Worm (Caenorhabditis elegans): Measurements from ENCODE around the gene fipr-10.
A peak's percentile ranks its signal among the peaks of the same experiment; 100 is the strongest.

Gene fipr-10

DNA sequence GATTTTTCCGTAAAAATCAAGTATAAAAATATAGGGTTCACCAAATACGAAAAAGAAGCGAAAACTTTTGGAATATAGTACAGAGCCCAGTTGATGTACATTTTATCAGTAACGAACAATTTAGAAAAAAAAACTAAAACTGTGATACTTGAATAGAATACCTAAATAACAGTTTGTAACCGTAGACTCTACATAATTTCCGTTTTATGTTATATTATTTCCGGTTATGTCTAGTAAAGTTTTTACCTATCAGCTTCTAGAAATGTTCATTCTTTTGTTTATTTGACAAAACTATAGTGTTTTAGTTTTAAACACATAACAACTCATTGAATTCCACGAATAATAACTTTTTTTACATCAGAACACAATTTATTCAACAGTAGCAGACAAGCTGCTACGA is 23.5 kb downstream of the fipr-10 start, which contains the start of gene srj-33:
srj-33 (minus strand) TSS at position 101 of the 400 bp plus-strand sequence.
- TF ChIP-seq elt-1 (tag; optimal IDR thresholded peaks at IDR 0.05) (no peak), R02D3.7 (tag; optimal IDR thresholded peaks at IDR 0.05) (no peak), nhr-25 (tag; optimal IDR thresholded peaks at IDR 0.05) (no peak), zag-1 (tag; optimal IDR thresholded peaks at IDR 0.05) (no peak), lin-39 (tag; optimal IDR thresholded peaks at IDR 0.05) (no peak), daf-12 (tag; optimal IDR thresholded peaks at IDR 0.05) (no peak), ceh-28 (tag; optimal IDR thresholded peaks at IDR 0.05) (no peak), eor-1 (tag; optimal IDR thresholded peaks at IDR 0.05) (no peak), ceh-82 (tag; optimal IDR thresholded peaks at IDR 0.05) (no peak), tbx-2 (tag; optimal IDR thresholded peaks at IDR 0.05) (no peak), sea-2 (GFP tag; optimal IDR thresholded peaks at IDR 0.05) (no peak), ZK546.5 (tag; optimal IDR thresholded peaks at IDR 0.05) (no peak), ztf-4 (tag; optimal IDR thresholded peaks at IDR 0.05) (no peak), aly-2 (tag; optimal IDR thresholded peaks at IDR 0.05) (no peak), elt-2 (tag; optimal IDR thresholded peaks at IDR 0.05) (no peak)

DNA sequence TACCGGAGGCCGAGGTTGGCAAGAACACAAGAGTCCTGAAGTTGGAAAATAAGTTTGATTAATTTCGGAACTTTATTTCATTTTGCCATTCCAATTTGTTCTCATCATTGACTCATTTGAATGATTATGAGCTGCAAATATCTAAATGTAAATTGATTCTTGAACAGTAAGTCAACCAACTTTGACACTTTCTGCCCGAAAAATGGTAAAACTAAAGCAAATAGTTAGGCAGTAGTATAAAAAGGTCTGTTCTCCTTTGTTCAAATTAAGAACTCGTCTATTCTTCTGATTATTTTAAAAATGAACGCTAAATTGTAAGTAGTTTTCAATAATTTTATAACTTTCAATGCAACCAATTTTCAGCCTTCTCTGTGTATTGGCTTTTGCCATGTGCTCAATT is 29.1 kb downstream of the fipr-10 start, which contains the start of gene fipr-12:
fipr-12 (plus strand) TSS at position 301 of the 400 bp plus-strand sequence.
- no peak for TF ChIP-seq skn-1 (tag; optimal IDR thresholded peaks at IDR 0.05)
- TF ChIP-seq ama-1 (optimal IDR thresholded peaks at IDR 0.05), result no peak
- TF ChIP-seq sea-2 (GFP tag; optimal IDR thresholded peaks at IDR 0.05), result no peak
- no peak for TF ChIP-seq nhr-77 (tag; optimal IDR thresholded peaks at IDR 0.05)
- no peak for TF ChIP-seq nhr-43 (tag; optimal IDR thresholded peaks at IDR 0.05; ENCODE audit: poor library complexity, severe bottlenecking)

DNA sequence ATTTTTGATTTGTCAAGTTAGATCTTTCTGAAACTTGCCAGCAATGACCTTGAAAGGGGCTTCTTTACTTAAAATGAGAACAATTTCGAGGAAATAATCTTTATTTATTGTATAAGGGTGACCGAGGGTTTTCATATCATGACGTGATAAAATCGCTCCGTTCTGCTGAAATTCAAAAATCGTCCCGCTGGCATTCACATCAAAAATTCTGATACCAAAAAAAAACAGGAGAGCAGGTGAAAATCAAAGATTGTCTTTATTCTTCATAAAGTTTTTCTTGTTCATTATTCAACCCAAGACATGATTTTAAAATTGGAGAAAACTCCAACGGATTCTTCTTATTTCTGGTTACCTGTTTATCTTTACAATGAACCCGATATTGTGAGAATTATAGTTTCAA is 30.1 kb downstream of the fipr-10 start, which contains the start of gene sre-28:
sre-28 (plus strand) TSS at position 301 of the 400 bp plus-strand sequence.
- TF ChIP-seq nhr-23 (tag; optimal IDR thresholded peaks at IDR 0.05) (no peak), elt-2 (tag; optimal IDR thresholded peaks at IDR 0.05) (no peak), unc-39 (tag; optimal IDR thresholded peaks at IDR 0.05) (no peak)

DNA sequence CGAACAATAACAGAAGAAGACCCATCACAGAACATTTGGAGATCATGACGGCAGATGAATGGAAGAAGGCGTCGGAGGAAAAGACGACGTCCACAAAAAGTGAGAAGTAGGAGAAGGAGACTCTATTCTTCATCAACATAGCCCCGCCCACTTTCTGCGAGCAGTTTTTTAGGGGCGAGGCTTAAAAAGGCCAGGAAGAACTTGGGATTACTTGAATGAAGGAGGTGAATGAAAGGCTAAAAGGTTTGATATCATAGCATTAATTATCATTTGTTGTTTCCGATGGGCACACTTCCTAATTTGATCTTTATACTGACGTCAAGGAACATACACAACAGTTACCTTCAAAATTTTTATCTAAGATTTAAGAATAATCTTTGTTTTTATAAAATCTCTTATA is 34.9 kb downstream of the fipr-10 start, which contains the start of gene nlp-58:
nlp-58 (minus strand) TSS at position 101 of the 400 bp plus-strand sequence.
- TF ChIP-seq mml-1 (tag; optimal IDR thresholded peaks at IDR 0.05) (no peak), elt-3 (tag; optimal IDR thresholded peaks at IDR 0.05) (no peak), nhr-28 (tag; optimal IDR thresholded peaks at IDR 0.05) (no peak)

DNA sequence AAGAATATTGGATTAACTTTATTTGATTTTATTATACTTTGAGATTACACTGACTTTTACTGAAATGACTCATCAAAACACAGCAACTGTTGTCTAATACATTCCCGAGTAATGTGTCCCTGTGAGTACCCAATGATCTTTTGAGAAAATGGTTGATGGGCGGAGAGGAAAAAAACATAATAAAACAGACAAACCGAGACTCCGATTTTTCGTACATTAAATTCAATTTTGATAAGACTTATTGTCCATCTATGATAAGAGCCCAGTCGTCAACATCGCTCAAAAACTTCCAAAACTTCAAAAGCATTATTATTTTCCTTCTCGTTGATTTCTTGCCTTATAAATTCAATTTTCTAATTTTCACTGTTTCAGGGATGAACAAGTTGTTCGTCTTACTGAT is 36.9 kb downstream of the fipr-10 start, which contains the start of gene ttr-46:
ttr-46 (plus strand) TSS at position 373 of the 400 bp plus-strand sequence.
- no peak for TF ChIP-seq aly-2 (tag; optimal IDR thresholded peaks at IDR 0.05)
- no peak for TF ChIP-seq lin-15B (tag; optimal IDR thresholded peaks at IDR 0.05)
- TF ChIP-seq pqm-1 (tag; optimal IDR thresholded peaks at IDR 0.05), result peak; percentile 65
- TF ChIP-seq elt-2 (tag; optimal IDR thresholded peaks at IDR 0.05), result peak; percentile 68

DNA sequence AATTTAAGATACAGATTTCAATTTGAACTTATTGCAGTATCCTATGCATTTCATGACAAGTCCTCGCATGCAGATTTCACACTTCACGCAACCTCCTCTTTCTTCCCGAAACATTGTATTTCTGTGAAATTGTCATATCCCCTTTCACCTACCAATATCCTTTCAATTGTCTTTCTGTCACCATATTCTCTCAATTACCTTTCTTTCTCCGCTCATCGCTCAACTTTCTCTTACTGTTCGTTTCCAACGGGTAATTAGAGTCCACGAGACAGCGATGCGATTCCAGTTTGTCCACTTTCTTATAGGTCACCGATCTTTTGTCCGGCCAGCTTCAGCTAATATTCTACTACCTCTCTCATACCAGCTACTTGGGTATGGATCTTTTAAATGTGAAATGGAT is 38.4 kb downstream of the fipr-10 start, which contains the start of gene mam-5:
mam-5 (plus strand) TSS at position 304 of the 400 bp plus-strand sequence.
- TF ChIP-seq hmg-11 (tag; optimal IDR thresholded peaks at IDR 0.05), result no peak
- TF ChIP-seq sea-2 (GFP tag; optimal IDR thresholded peaks at IDR 0.05), result no peak
- no peak for TF ChIP-seq ceh-16 (tag; optimal IDR thresholded peaks at IDR 0.05)
- TF ChIP-seq nfya-1 (tag; optimal IDR thresholded peaks at IDR 0.05; ENCODE audit: insufficient read depth), result no peak
- TF ChIP-seq mml-1 (tag; optimal IDR thresholded peaks at IDR 0.05), result no peak
- no peak for TF ChIP-seq unc-62 (GFP tag; optimal IDR thresholded peaks at IDR 0.05)
- TF ChIP-seq elt-3 (tag; optimal IDR thresholded peaks at IDR 0.05), result no peak
- no peak for TF ChIP-seq daf-12 (tag; optimal IDR thresholded peaks at IDR 0.05)
- no peak for TF ChIP-seq fkh-2 (tag; optimal IDR thresholded peaks at IDR 0.05)
- no peak for TF ChIP-seq ceh-9 (tag; optimal IDR thresholded peaks at IDR 0.05)
- TF ChIP-seq nhr-77 (tag; optimal IDR thresholded peaks at IDR 0.05), result no peak
- TF ChIP-seq lsy-12 (tag; optimal IDR thresholded peaks at IDR 0.05), result no peak
- no peak for TF ChIP-seq lin-39 (tag; optimal IDR thresholded peaks at IDR 0.05)
- TF ChIP-seq nhr-43 (tag; optimal IDR thresholded peaks at IDR 0.05; ENCODE audit: poor library complexity, severe bottlenecking), result no peak
- TF ChIP-seq pqm-1 (tag; optimal IDR thresholded peaks at IDR 0.05), result no peak
- no peak for TF ChIP-seq elt-2 (tag; optimal IDR thresholded peaks at IDR 0.05)
- TF ChIP-seq fos-1 (tag; optimal IDR thresholded peaks at IDR 0.05), result no peak
- TF ChIP-seq nhr-237 (tag; optimal IDR thresholded peaks at IDR 0.05), result no peak
